Worm (Caenorhabditis elegans): ENCODE results near the gene C25H3.15.
A peak's percentile ranks its signal among the peaks of the same experiment; 100 is the strongest.

Gene C25H3.15

DNA sequence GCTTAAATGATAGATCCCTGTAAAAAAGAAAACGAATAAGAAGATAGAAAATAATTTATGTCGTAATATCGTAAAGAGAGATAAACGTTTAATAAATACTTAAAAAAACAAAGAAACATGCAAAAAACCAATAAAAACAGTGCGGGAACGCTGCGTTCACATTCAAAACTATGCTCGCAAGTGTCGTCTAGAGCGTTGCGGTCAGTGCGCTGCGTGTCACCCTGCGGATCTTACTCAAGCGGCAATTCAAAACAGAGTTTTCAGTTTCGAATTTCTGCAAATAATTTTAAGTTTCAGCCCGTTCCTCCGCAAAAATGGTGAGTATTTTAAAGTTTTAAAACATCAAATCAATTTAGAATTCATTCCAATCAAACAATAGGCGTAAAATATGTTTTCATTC is 49.7 kb downstream of the C25H3.15 start, which contains the start of the genes tiar-1 and lelo-4:
Gene tiar-1 (minus strand): TSS at position 17 of the 400 bp plus-strand sequence.
Gene lelo-4 (plus strand): TSS at position 118 of the 400 bp plus-strand sequence.
- TF ChIP-seq lin-38 (GFP tag; IDR thresholded peaks at IDR 0.05), result peak; percentile 53
- peak in 1 of 2 experiments; percentile 84 for TF ChIP-seq ZK546.5 (tag; optimal IDR thresholded peaks at IDR 0.05)
- TF ChIP-seq hlh-11 (tag; optimal IDR thresholded peaks at IDR 0.05), result peak; percentile 44
- no peak for TF ChIP-seq T20F7.1 (GFP tag; optimal IDR thresholded peaks at IDR 0.05)
- TF ChIP-seq mep-1 (tag; optimal IDR thresholded peaks at IDR 0.05), result peak; percentile 55
- peak; percentile 64 for TF ChIP-seq lin-13 (GFP tag; optimal IDR thresholded peaks at IDR 0.05)
- TF ChIP-seq lin-29 (GFP tag; IDR thresholded peaks at IDR 0.05), result no peak
- no peak for TF ChIP-seq mxl-3 (GFP tag; optimal IDR thresholded peaks at IDR 0.05)
- no peak for TF ChIP-seq snpc-4 (tag; optimal IDR thresholded peaks at IDR 0.05)
- peak in 1 of 2 experiments; percentile 83 for TF ChIP-seq lsy-2 (tag; optimal IDR thresholded peaks at IDR 0.05)
- no peak for TF ChIP-seq nhr-111 (GFP tag; optimal IDR thresholded peaks at IDR 0.05)
- TF ChIP-seq zfp-3 (GFP tag; conservative IDR thresholded peaks at IDR 0.05), result no peak
- no peak for TF ChIP-seq nhr-76 (tag; optimal IDR thresholded peaks at IDR 0.05)
- peak; percentile 34 for TF ChIP-seq nhr-28 (tag; optimal IDR thresholded peaks at IDR 0.05)
- no peak for TF ChIP-seq Y5F2A.4 (GFP tag; optimal IDR thresholded peaks at IDR 0.05)
- TF ChIP-seq fos-1 (tag; optimal IDR thresholded peaks at IDR 0.05), result no peak
- no peak for TF ChIP-seq spr-1 (tag; optimal IDR thresholded peaks at IDR 0.05)
- TF ChIP-seq php-3 (GFP tag; IDR thresholded peaks at IDR 0.05), result 0 out of 2 replicates have a peak, but pooled peaks have one; percentile 14
- no peak for TF ChIP-seq pha-4 (GFP tag; IDR thresholded peaks at IDR 0.05)
- peak; percentile 85 for TF ChIP-seq pha-4 (tag; optimal IDR thresholded peaks at IDR 0.05)
- TF ChIP-seq daf-16 (GFP tag; optimal IDR thresholded peaks at IDR 0.05), result no peak
- TF ChIP-seq daf-16 (tag; optimal IDR thresholded peaks at IDR 0.05), result peak; percentile 48
- TF ChIP-seq mes-2 (tag; optimal IDR thresholded peaks at IDR 0.05; ENCODE audit: poor library complexity, severe bottlenecking), result peak; percentile 84
- TF ChIP-seq zfp-2 (tag; optimal IDR thresholded peaks at IDR 0.05), result peak; percentile 18
- TF ChIP-seq ceh-28 (tag; optimal IDR thresholded peaks at IDR 0.05), result no peak
- TF ChIP-seq duxl-1 (tag; optimal IDR thresholded peaks at IDR 0.05; ENCODE audit: poor library complexity), result no peak
- peak in 1 of 2 experiments; percentile 87 for TF ChIP-seq unc-62 (GFP tag; optimal IDR thresholded peaks at IDR 0.05 in 1 of 2)
- no peak for TF ChIP-seq unc-62 (tag; optimal IDR thresholded peaks at IDR 0.05)
- no peak for TF ChIP-seq aha-1 (tag)
- TF ChIP-seq daf-12 (tag; optimal IDR thresholded peaks at IDR 0.05), result no peak
- TF ChIP-seq ces-1 (GFP tag; optimal IDR thresholded peaks at IDR 0.05), result no peak
- TF ChIP-seq arid-1 (GFP tag; conservative IDR thresholded peaks at IDR 0.05), result 0 out of 2 replicates have a peak, but pooled peaks have one; percentile 27
- peak; percentile 58 for TF ChIP-seq dve-1 (tag; optimal IDR thresholded peaks at IDR 0.05; ENCODE audit: insufficient read depth)
- TF ChIP-seq zip-11 (GFP tag; IDR thresholded peaks at IDR 0.05), result no peak
- no peak for TF ChIP-seq lir-3 (tag; optimal IDR thresholded peaks at IDR 0.05)
- peak; percentile 9 for TF ChIP-seq unc-130 (GFP tag; optimal IDR thresholded peaks at IDR 0.05)
- no peak for TF ChIP-seq nhr-102 (tag; optimal IDR thresholded peaks at IDR 0.05)
- TF ChIP-seq hmg-1.1 (GFP tag; IDR thresholded peaks at IDR 0.05), result peak; percentile 44; the same call in 1 of the 2 replicates
- TF ChIP-seq F44E2.7 (GFP tag; IDR thresholded peaks at IDR 0.05), result no peak
- TF ChIP-seq ama-1 (optimal IDR thresholded peaks at IDR 0.05), result peak; percentile 47
- peak in 1 of 2 experiments; percentile 45 for TF ChIP-seq hif-1 (tag; optimal IDR thresholded peaks at IDR 0.05)
- peak; percentile 90 for TF ChIP-seq dpl-1 (GFP tag; optimal IDR thresholded peaks at IDR 0.05)
- TF ChIP-seq ceh-82 (tag; optimal IDR thresholded peaks at IDR 0.05), result no peak
- no peak for TF ChIP-seq gei-8 (GFP tag; optimal IDR thresholded peaks at IDR 0.05)
- TF ChIP-seq rbr-2 (tag; optimal IDR thresholded peaks at IDR 0.05), result peak; percentile 35
- no peak for TF ChIP-seq pqm-1 (tag; optimal IDR thresholded peaks at IDR 0.05)
- peak; percentile 38 for TF ChIP-seq nhr-6 (tag; optimal IDR thresholded peaks at IDR 0.05)
- peak; percentile 51 for TF ChIP-seq hlh-30 (tag; optimal IDR thresholded peaks at IDR 0.05; ENCODE audit: insufficient read depth)
- no peak for TF ChIP-seq unc-39 (tag; optimal IDR thresholded peaks at IDR 0.05)
